Worm (Caenorhabditis elegans): ENCODE measurements around the gene srh-145.

DNA sequence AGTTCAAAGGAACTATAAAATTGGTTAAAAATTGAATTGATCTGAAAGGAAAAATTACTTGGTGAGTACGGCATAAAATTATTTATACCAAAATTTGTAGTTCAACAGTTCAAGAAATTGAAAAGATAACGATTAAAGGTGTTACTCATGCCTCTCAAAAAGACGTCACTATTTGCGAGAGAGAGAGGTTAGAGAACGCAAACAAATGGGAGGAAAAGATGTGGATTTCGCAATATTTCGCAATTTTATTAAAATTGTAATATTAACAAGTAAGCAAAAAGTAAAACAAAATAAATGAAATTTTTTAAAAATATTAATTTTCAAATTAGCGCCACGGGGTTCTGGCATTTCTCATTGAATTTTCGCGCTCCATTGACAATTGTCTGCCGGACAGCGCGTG lies 15.4 kb upstream of the srh-145 start, which contains the start of gene F13A7.11:
- no peak for TF ChIP-seq snpc-4 (tag; optimal IDR thresholded peaks at IDR 0.05)
- TF ChIP-seq daf-16 (GFP tag; optimal IDR thresholded peaks at IDR 0.05), result peak in 1 of 2 experiments; percentile 7
- peak; percentile 89 for TF ChIP-seq daf-16 (tag; optimal IDR thresholded peaks at IDR 0.05)
- no peak for TF ChIP-seq D1046.2 (GFP tag; IDR thresholded peaks at IDR 0.05)
